Worm (Caenorhabditis elegans) whole organism, late embryonic: ENCODE results near the gene T23G4.2.

ENCODE experiments used
- ceh-34 ChIP-seq: sonication (generic microtip); optimal IDR thresholded peaks from 2 replicates; lab custom pipeline; 2016; ENCODE audit warnings: mild to moderate bottlenecking, missing genetic modification characterization, missing compliant biosample characterization
- dmd-4 ChIP-seq: sonication (generic microtip); optimal IDR thresholded peaks from 2 replicates; lab custom pipeline; 2016; ENCODE audit warnings: borderline replicate concordance, missing genetic modification characterization, missing compliant biosample characterization
- fkh-10 ChIP-seq: fragments of 150-350 bp; optimal IDR thresholded peaks from 2 replicates; lab custom pipeline; 2014; ENCODE audit warnings: missing biosample characterization, missing genetic modification reagents, missing genetic modification characterization
- fkh-6 ChIP-seq: sonication (generic microtip); optimal IDR thresholded peaks from 2 replicates; lab custom pipeline; 2016; ENCODE audit warnings: missing genetic modification characterization, missing compliant biosample characterization
- lim-6 ChIP-seq: sonication (generic microtip); optimal IDR thresholded peaks from 2 replicates; lab custom pipeline; 2016; ENCODE audit warnings: missing genetic modification characterization, missing compliant biosample characterization
- pha-4 ChIP-seq: fragments of 150-350 bp; optimal IDR thresholded peaks from 2 replicates; lab custom pipeline; 2018; ENCODE audit warnings: missing biosample characterization, missing genetic modification reagents, missing genetic modification characterization
- pqm-1 ChIP-seq: sonication (generic microtip); optimal IDR thresholded peaks from 2 replicates; lab custom pipeline; 2016; ENCODE audit warnings: missing genetic modification characterization, missing compliant biosample characterization
- ref-2 ChIP-seq: sonication (generic microtip); optimal IDR thresholded peaks from 2 replicates; lab custom pipeline; 2016; ENCODE audit warnings: missing genetic modification characterization, missing compliant biosample characterization
- rnt-1 ChIP-seq: sonication (generic microtip); optimal IDR thresholded peaks from 2 replicates; lab custom pipeline; 2016; ENCODE audit warnings: missing genetic modification characterization, missing compliant biosample characterization
- sdc-2 ChIP-seq: sonication (generic microtip); optimal IDR thresholded peaks from 2 replicates; lab custom pipeline; 2016; ENCODE audit warnings: missing genotype, missing genetic modification characterization, missing compliant biosample characterization
- unc-3 ChIP-seq, 2 experiments: fragments of 200-800 bp in 1 of 2; sonication (Bioruptor generic) in 1 of 2; sonication (generic microtip) in 1 of 2; conservative IDR thresholded peaks in 1 of 2; optimal IDR thresholded peaks in 1 of 2; 2 replicates each; pipeline versions ENCODE4 v1.3.6 to Lab custom; 2016 to 2022; ENCODE audit warnings: missing compliant biosample characterization in 2 of 2, missing genetic modification characterization in 2 of 2, missing genetic modification reagents in 1 of 2

DNA sequence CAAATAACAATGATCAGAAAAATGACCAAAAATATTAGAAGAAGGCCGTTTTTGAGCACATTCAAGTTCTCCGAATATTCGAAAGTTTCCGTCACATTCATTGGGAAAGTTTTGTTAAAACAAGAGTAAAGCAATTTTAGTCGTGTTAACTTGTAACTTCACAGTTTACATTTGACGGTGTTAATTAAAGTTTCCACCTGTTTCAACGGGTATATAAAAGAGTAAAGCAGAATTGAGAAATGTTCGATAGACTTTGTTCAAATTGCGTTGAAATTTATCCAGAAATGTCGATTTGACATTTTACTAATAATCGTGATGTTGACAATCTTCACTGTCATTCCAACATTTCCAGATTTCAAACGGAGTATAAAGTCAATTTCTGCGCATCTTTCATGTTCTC is 43.5 kb downstream of the T23G4.2 start, which contains the start of gene srz-29:
- TF ChIP-seq pha-4 (tag; lab: Kevin White, UChicago): no peak
- TF ChIP-seq unc-3 (GFP tag; conservative IDR thresholded peaks at IDR 0.05; lab: Robert Waterston, UW): no peak
- TF ChIP-seq unc-3 (tag; optimal IDR thresholded peaks at IDR 0.05; lab: Kevin White, UChicago): no peak
- no peak for TF ChIP-seq dmd-4 (tag; lab: Kevin White, UChicago)
- no peak for TF ChIP-seq ref-2 (tag; lab: Kevin White, UChicago)
- TF ChIP-seq ceh-34: no peak
- TF ChIP-seq sdc-2: no peak
- no peak for TF ChIP-seq lim-6 (tag; lab: Kevin White, UChicago)
- TF ChIP-seq fkh-10 (GFP tag; lab: Kevin White, UChicago): no peak
- no peak for TF ChIP-seq pqm-1
- TF ChIP-seq rnt-1 (tag; lab: Kevin White, UChicago): no peak
- TF ChIP-seq fkh-6 (tag; lab: Kevin White, UChicago): no peak
